Fruit fly (Drosophila melanogaster): ENCODE data around the gene CG11885.

Gene CG11885

DNA sequence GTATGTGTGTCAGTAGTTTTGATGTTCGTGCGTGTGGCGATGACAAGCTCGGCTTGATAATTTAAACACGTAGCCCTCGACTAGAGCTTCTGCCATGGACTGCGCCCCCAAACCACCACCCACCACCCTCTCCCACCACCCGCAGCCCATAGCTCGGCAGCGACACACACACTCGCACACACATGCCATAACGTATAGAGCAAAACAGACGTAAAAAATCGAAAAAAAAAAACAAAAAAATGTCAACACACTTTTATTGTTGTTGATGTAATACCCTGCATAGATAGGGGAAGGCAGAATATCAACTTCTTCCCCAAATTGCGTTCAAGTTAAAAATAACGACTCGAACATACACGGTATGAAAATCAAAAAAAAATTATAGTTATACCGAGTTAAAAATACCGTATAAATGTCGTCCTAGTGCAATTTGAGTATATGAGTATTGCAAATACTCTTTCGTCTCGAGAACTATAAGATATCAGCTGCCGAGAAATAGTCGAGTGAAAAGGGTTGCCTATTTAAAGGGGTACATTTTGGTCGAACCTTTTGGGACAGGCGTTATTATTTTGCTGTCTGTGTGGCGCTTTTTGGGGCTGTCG, 49.2 kb upstream of the CG11885 start (continued):
- TF ChIP-seq danr (GFP tag; IDR thresholded peaks at IDR 0.05) (peak; percentile 68; the same call in 1 of the 2 replicates), Gsc (GFP tag; IDR thresholded peaks at IDR 0.05) (peak; percentile 8; the same call in 1 of the 2 replicates), crol (GFP tag; IDR thresholded peaks at IDR 0.05) (peak; percentile 94), tna (GFP tag; IDR thresholded peaks at IDR 0.05; ENCODE audit: partially characterized antibody) (no peak), crp (GFP tag; optimal IDR thresholded peaks at IDR 0.05) (peak in 1 of 2 experiments; percentile 1), Nf-YB (GFP tag; optimal IDR thresholded peaks at IDR 0.05) (peak; percentile 21), HHEX (GFP tag; optimal IDR thresholded peaks at IDR 0.05) (peak; percentile 73), psq (GFP tag; optimal IDR thresholded peaks at IDR 0.05) (peak; percentile 64), CG3065 (GFP tag; optimal IDR thresholded peaks at IDR 0.05) (peak; percentile 7), Six4 (GFP tag; optimal IDR thresholded peaks at IDR 0.05) (peak; percentile 60), Hmr (GFP tag; optimal IDR thresholded peaks at IDR 0.05) (peak; percentile 78), Dfd (GFP tag; optimal IDR thresholded peaks at IDR 0.05) (no peak), CG10267 (tag; optimal IDR thresholded peaks at IDR 0.05) (peak; percentile 4), CG43689 (GFP tag; IDR thresholded peaks at IDR 0.05) (peak; percentile 37; the same call in 1 of the 2 replicates), trem (tag; optimal IDR thresholded peaks at IDR 0.05) (peak; percentile 21), odd (GFP tag; optimal IDR thresholded peaks at IDR 0.05) (peak; percentile 47), HLHmδ (GFP tag; optimal IDR thresholded peaks at IDR 0.05) (no peak), CG6654 (GFP tag; optimal IDR thresholded peaks at IDR 0.05) (peak; percentile 56), CG3281 (GFP tag; optimal IDR thresholded peaks at IDR 0.05) (peak; percentile 70), dan (GFP tag; IDR thresholded peaks at IDR 0.05) (no peak), CG4820 (GFP tag; optimal IDR thresholded peaks at IDR 0.05) (peak; percentile 28), CG8388 (GFP tag; optimal IDR thresholded peaks at IDR 0.05) (peak; percentile 53), Rfx (GFP tag; IDR thresholded peaks at IDR 0.05) (0 out of 2 replicates have a peak, but pooled peaks have one; percentile 68), ash1 (GFP tag; optimal IDR thresholded peaks at IDR 0.05) (peak; percentile 15), knrl (GFP tag; IDR thresholded peaks at IDR 0.05; ENCODE audit: partially characterized antibody) (no peak), nerfin-1 (tag; optimal IDR thresholded peaks at IDR 0.05) (peak; percentile 27), zen2 (GFP tag; IDR thresholded peaks at IDR 0.05; ENCODE audit: partially characterized antibody) (no peak), Usf (GFP tag; optimal IDR thresholded peaks at IDR 0.05) (peak; percentile 21), lab (GFP tag; optimal IDR thresholded peaks at IDR 0.05) (peak; percentile 87), CG13424 (tag; optimal IDR thresholded peaks at IDR 0.05) (peak; percentile 76), CG15514 (GFP tag; optimal IDR thresholded peaks at IDR 0.05) (peak; percentile 35), CG6254 (GFP tag; optimal IDR thresholded peaks at IDR 0.05) (no peak), Bteb2 (GFP tag; optimal IDR thresholded peaks at IDR 0.05) (peak; percentile 73), Eip74EF (GFP tag; optimal IDR thresholded peaks at IDR 0.05) (peak in 1 of 2 experiments; percentile 43), CG13296 (GFP tag; optimal IDR thresholded peaks at IDR 0.05) (peak; percentile 83), grn (GFP tag; optimal IDR thresholded peaks at IDR 0.05) (no peak), cg (GFP tag; optimal IDR thresholded peaks at IDR 0.05) (peak; percentile 58), prd (optimal IDR thresholded peaks at IDR 0.05) (no peak), prd (GFP tag; IDR thresholded peaks at IDR 0.05) (peak; percentile 85), CG1233 (GFP tag; optimal IDR thresholded peaks at IDR 0.05) (peak; percentile 58), tgo (GFP tag; IDR thresholded peaks at IDR 0.05) (peak; percentile 81), dmrt11E (tag; optimal IDR thresholded peaks at IDR 0.05) (no peak), Poxn (GFP tag; IDR thresholded peaks at IDR 0.05) (no peak; the same call in 1 of the 2 replicates), CG17328 (GFP tag; IDR thresholded peaks at IDR 0.05) (peak; percentile 77), Meics (GFP tag; optimal IDR thresholded peaks at IDR 0.05) (peak; percentile 80), corto (GFP tag; optimal IDR thresholded peaks at IDR 0.05) (peak; percentile 53), CG3726 (GFP tag; IDR thresholded peaks at IDR 0.05) (peak; percentile 71; the same call in 2 of the 3 replicates), ham (GFP tag; IDR thresholded peaks at IDR 0.05) (no peak), Camta (GFP tag; optimal IDR thresholded peaks at IDR 0.05) (peak; percentile 79)

All from whole organism, embryonic.